Worm (Caenorhabditis elegans): ENCODE data around the gene fbxa-165.

ce11 chrII:1606079-1606478, 10.2 kb downstream of the fbxa-165 start, which contains the start of gene bath-33:
- TF ChIP-seq lim-6 (tag; optimal IDR thresholded peaks at IDR 0.05) (no peak), F13H6.1 (tag; optimal IDR thresholded peaks at IDR 0.05) (no peak), dve-1 (tag; optimal IDR thresholded peaks at IDR 0.05) (no peak), hlh-8 (tag; optimal IDR thresholded peaks at IDR 0.05) (no peak), K09A11.1 (tag; optimal IDR thresholded peaks at IDR 0.05; ENCODE audit: insufficient read depth) (no peak), pha-4 (tag; optimal IDR thresholded peaks at IDR 0.05) (no peak), ceh-22 (tag; optimal IDR thresholded peaks at IDR 0.05) (no peak), tbx-7 (tag; optimal IDR thresholded peaks at IDR 0.05) (no peak), sox-4 (tag; optimal IDR thresholded peaks at IDR 0.05) (no peak), elt-2 (tag; optimal IDR thresholded peaks at IDR 0.05) (no peak), odd-2 (tag; optimal IDR thresholded peaks at IDR 0.05) (no peak), nhr-11 (tag; optimal IDR thresholded peaks at IDR 0.05) (no peak), npax-4 (tag; optimal IDR thresholded peaks at IDR 0.05) (no peak), syd-9 (tag; optimal IDR thresholded peaks at IDR 0.05) (no peak)

Data from whole organism, late embryonic.